Fruit fly (Drosophila melanogaster) whole organism, embryonic: ENCODE measurements around the gene Sodh2.
A peak's percentile ranks its signal among the peaks of the same experiment; 100 is the strongest.

Source experiments
- Abd-B ChIP-seq: fragments of 200-800 bp; sonication (Bioruptor generic); optimal IDR thresholded peaks from 2 replicates; lab custom pipeline; 2018; ENCODE audit warnings: missing biosample characterization, mild to moderate bottlenecking, missing genetic modification characterization, moderate library complexity
- Bdp1 ChIP-seq: fragments of 200-800 bp; sonication (Bioruptor generic); optimal IDR thresholded peaks from 3 replicates; lab custom pipeline; 2016; ENCODE audit warnings: missing biosample characterization, missing genetic modification characterization
- Blimp-1 ChIP-seq: fragments of 200-800 bp; sonication (Bioruptor generic); optimal IDR thresholded peaks from 3 replicates; lab custom pipeline; 2018; ENCODE audit warnings: missing biosample characterization, missing genetic modification characterization, mild to moderate bottlenecking, moderate library complexity, missing genetic modification reagents
- BtbVII ChIP-seq: fragments of 200-800 bp; sonication (Bioruptor generic); optimal IDR thresholded peaks from 3 replicates; lab custom pipeline; 2017; ENCODE audit warnings: missing biosample characterization, mild to moderate bottlenecking, missing genetic modification characterization
- CG10274 ChIP-seq: fragments of 200-800 bp; sonication (Bioruptor generic); optimal IDR thresholded peaks from 3 replicates; lab custom pipeline; 2017; ENCODE audit warnings: missing biosample characterization, mild to moderate bottlenecking, missing genetic modification characterization
- CG11247 ChIP-seq: fragments of 200-800 bp; sonication (Bioruptor generic); IDR thresholded peaks from 2 replicates; pipeline ENCODE4 v1.3.6; 2022; ENCODE audit warnings: missing biosample characterization, missing genetic modification characterization
- CG11695 ChIP-seq: fragments of 200-800 bp; sonication (Bioruptor generic); IDR thresholded peaks from 3 replicates; pipeline ENCODE4 v1.3.6; 2022; ENCODE audit warnings: missing biosample characterization, missing genetic modification characterization
- CG13624 ChIP-seq: fragments of 200-800 bp; sonication (Bioruptor generic); optimal IDR thresholded peaks from 2 replicates; lab custom pipeline; 2016; ENCODE audit warnings: missing biosample characterization, missing genetic modification characterization
- CG14860 ChIP-seq: fragments of 200-800 bp; sonication (Bioruptor generic); IDR thresholded peaks from 3 replicates; pipeline ENCODE4 v1.3.6; 2022; ENCODE audit warnings: missing biosample characterization, missing genetic modification characterization; ENCODE audit not compliant: partially characterized antibody
- CG18599 ChIP-seq: fragments of 200-800 bp; sonication (Bioruptor generic); optimal IDR thresholded peaks from 3 replicates; lab custom pipeline; 2017; ENCODE audit warnings: missing biosample characterization, missing genetic modification characterization, mild to moderate bottlenecking, moderate library complexity, missing genetic modification reagents
- CG2116 ChIP-seq: fragments of 200-800 bp; sonication (Bioruptor generic); optimal IDR thresholded peaks from 3 replicates; lab custom pipeline; 2018; ENCODE audit warnings: missing biosample characterization, mild to moderate bottlenecking, missing genetic modification characterization
- CG3838 ChIP-seq: fragments of 200-800 bp; sonication (Bioruptor generic); optimal IDR thresholded peaks from 3 replicates; lab custom pipeline; 2016; ENCODE audit warnings: missing biosample characterization, missing genetic modification characterization
- CG4820 ChIP-seq: fragments of 200-800 bp; sonication (Bioruptor generic); optimal IDR thresholded peaks from 3 replicates; lab custom pipeline; 2016; ENCODE audit warnings: missing biosample characterization, missing genetic modification characterization
- CG8290 ChIP-seq, 3 experiments: fragments of 200-800 bp; sonication (Bioruptor generic); optimal IDR thresholded peaks; 2 replicates each; lab custom pipeline; 2016 to 2019; ENCODE audit warnings: missing biosample characterization in 3 of 3, missing genetic modification characterization in 3 of 3, mild to moderate bottlenecking in 2 of 3, moderate library complexity in 1 of 3
- CG8944 ChIP-seq: fragments of 200-800 bp; sonication (Bioruptor generic); optimal IDR thresholded peaks from 3 replicates; lab custom pipeline; 2016; ENCODE audit warnings: missing biosample characterization, missing genetic modification characterization
- D19A ChIP-seq: fragments of 200-800 bp; optimal IDR thresholded peaks from 3 replicates; lab custom pipeline; 2019; ENCODE audit warnings: missing biosample characterization, mild to moderate bottlenecking, missing genetic modification characterization, moderate library complexity
- Hsf ChIP-seq: fragments of 200-800 bp; sonication (Bioruptor generic); optimal IDR thresholded peaks from 3 replicates; lab custom pipeline; 2016; ENCODE audit warnings: missing biosample characterization, missing genetic modification characterization
- Lpt ChIP-seq: fragments of >200 bp; optimal IDR thresholded peaks from 2 replicates; lab custom pipeline; 2018; ENCODE audit warnings: missing biosample characterization, missing genetic modification characterization
- Nf-YA ChIP-seq: fragments of 200-800 bp; sonication (Bioruptor generic); IDR thresholded peaks from 2 replicates; pipeline ENCODE4 v1.3.6; 2022; ENCODE audit warnings: missing biosample characterization, missing genetic modification characterization
- Optix ChIP-seq: fragments of 200-800 bp; sonication (Bioruptor generic); IDR thresholded peaks from 3 replicates; pipeline ENCODE4 v1.3.6; 2022; ENCODE audit warnings: missing biosample characterization, missing genetic modification characterization
- PHDP ChIP-seq: fragments of 200-800 bp; sonication (Bioruptor generic); optimal IDR thresholded peaks from 3 replicates; lab custom pipeline; 2018; ENCODE audit warnings: missing biosample characterization, mild to moderate bottlenecking, missing genetic modification characterization, moderate library complexity
- Ravus ChIP-seq: fragments of 200-800 bp; sonication (Bioruptor generic); IDR thresholded peaks from 2 replicates; pipeline ENCODE4 v1.3.6; 2022; ENCODE audit warnings: missing biosample characterization, missing genetic modification characterization
- Trl ChIP-seq, 3 experiments: fragments of >200 bp in 2 of 3; fragments of 200-800 bp in 1 of 3; sonication (Bioruptor generic) in 1 of 3; optimal IDR thresholded peaks; 2 replicates in 1 of 3; 3 replicates in 2 of 3; lab custom pipeline; 2016 to 2017; ENCODE audit warnings: missing biosample characterization in 1 of 3, missing genetic modification characterization in 1 of 3
- amos ChIP-seq: fragments of 200-800 bp; sonication (Bioruptor generic); IDR thresholded peaks from 2 replicates; pipeline ENCODE4 v1.3.6; 2022; ENCODE audit warnings: missing biosample characterization, missing genetic modification characterization; ENCODE audit not compliant: partially characterized antibody
- ash1 ChIP-seq: fragments of 200-800 bp; sonication (Bioruptor generic); optimal IDR thresholded peaks from 2 replicates; lab custom pipeline; 2018; ENCODE audit warnings: missing biosample characterization, mild to moderate bottlenecking, missing genetic modification characterization
- ato ChIP-seq: fragments of 200-800 bp; sonication (Bioruptor generic); IDR thresholded peaks from 2 replicates; pipeline ENCODE4 v1.3.6; 2022; ENCODE audit warnings: missing biosample characterization, missing genetic modification characterization; ENCODE audit not compliant: partially characterized antibody
- btn ChIP-seq: fragments of 200-800 bp; sonication (Bioruptor generic); optimal IDR thresholded peaks from 2 replicates; lab custom pipeline; 2016; ENCODE audit warnings: missing biosample characterization, missing genetic modification characterization
- cg ChIP-seq: fragments of 200-800 bp; sonication (Bioruptor generic); optimal IDR thresholded peaks from 3 replicates; lab custom pipeline; 2019; ENCODE audit warnings: missing biosample characterization, mild to moderate bottlenecking, missing genetic modification characterization, moderate library complexity
- crc ChIP-seq: fragments of 200-800 bp; sonication (Bioruptor generic); optimal IDR thresholded peaks from 2 replicates; lab custom pipeline; 2016; ENCODE audit warnings: missing biosample characterization, missing genetic modification characterization
- dpn ChIP-seq, 2 experiments: fragments of 200-800 bp; sonication (Bioruptor generic); optimal IDR thresholded peaks; 3 replicates each; lab custom pipeline; 2016; ENCODE audit warnings: missing biosample characterization in 2 of 2, missing genetic modification characterization in 2 of 2
- ems ChIP-seq: fragments of 200-800 bp; sonication (Bioruptor generic); optimal IDR thresholded peaks from 3 replicates; lab custom pipeline; 2016; ENCODE audit warnings: missing biosample characterization, missing genetic modification characterization
- gsb ChIP-seq: fragments of 200-800 bp; sonication (Bioruptor generic); IDR thresholded peaks from 2 replicates; pipeline ENCODE4 v1.3.6; 2022; ENCODE audit warnings: missing biosample characterization, missing genetic modification characterization
- hb ChIP-seq: fragments of 200-800 bp; sonication (Bioruptor generic); IDR thresholded peaks from 3 replicates; pipeline ENCODE4 v1.3.6; 2022; ENCODE audit warnings: missing biosample characterization, missing genetic modification characterization; ENCODE audit not compliant: partially characterized antibody
- luna ChIP-seq: fragments of 200-800 bp; sonication (Bioruptor generic); optimal IDR thresholded peaks from 2 replicates; lab custom pipeline; 2016; ENCODE audit warnings: missing biosample characterization, missing genetic modification characterization
- maf-S ChIP-seq: fragments of 200-800 bp; sonication (Bioruptor generic); optimal IDR thresholded peaks from 2 replicates; lab custom pipeline; 2016; ENCODE audit warnings: missing biosample characterization, missing genetic modification characterization
- nau ChIP-seq: fragments of 200-800 bp; sonication (Bioruptor generic); optimal IDR thresholded peaks from 3 replicates; lab custom pipeline; 2017; ENCODE audit warnings: missing biosample characterization, mild to moderate bottlenecking, missing genetic modification characterization, missing genetic modification reagents
- nmo ChIP-seq: fragments of 200-800 bp; sonication (Bioruptor generic); optimal IDR thresholded peaks from 2 replicates; lab custom pipeline; 2018; ENCODE audit warnings: missing biosample characterization, mild to moderate bottlenecking, missing genetic modification characterization, moderate library complexity
- otp ChIP-seq: fragments of 200-800 bp; sonication (Bioruptor generic); IDR thresholded peaks from 3 replicates; pipeline ENCODE4, ENCODE4 v1.3.6; 2022; ENCODE audit warnings: missing biosample characterization, missing genetic modification characterization
- pho ChIP-seq: fragments of 200-800 bp; sonication (Bioruptor generic); optimal IDR thresholded peaks from 2 replicates; lab custom pipeline; 2016; ENCODE audit warnings: missing biosample characterization, missing genetic modification characterization
- pita ChIP-seq: fragments of 200-800 bp; sonication (Bioruptor generic); optimal IDR thresholded peaks from 2 replicates; lab custom pipeline; 2017; ENCODE audit warnings: missing biosample characterization, mild to moderate bottlenecking, missing genetic modification characterization
- pnt ChIP-seq: fragments of 200-800 bp; sonication (Bioruptor generic); optimal IDR thresholded peaks from 3 replicates; lab custom pipeline; 2016; ENCODE audit warnings: missing biosample characterization, missing genetic modification characterization
- slbo ChIP-seq: fragments of 200-800 bp; sonication (Bioruptor generic); IDR thresholded peaks from 2 replicates; pipeline ENCODE4 v1.3.6; 2022; ENCODE audit warnings: missing biosample characterization, missing genetic modification characterization
- so ChIP-seq: fragments of 200-800 bp; sonication (Bioruptor generic); IDR thresholded peaks from 3 replicates; pipeline ENCODE4 v1.3.6; 2022; ENCODE audit warnings: missing biosample characterization, missing genetic modification characterization
- stwl ChIP-seq: fragments of 200-800 bp; sonication (Bioruptor generic); optimal IDR thresholded peaks from 3 replicates; lab custom pipeline; 2018; ENCODE audit warnings: missing biosample characterization, mild to moderate bottlenecking, missing genetic modification characterization, moderate library complexity
- tna ChIP-seq: fragments of 200-800 bp; sonication (Bioruptor generic); IDR thresholded peaks from 2 replicates; pipeline ENCODE4 v1.3.6; 2022; ENCODE audit warnings: missing biosample characterization, missing genetic modification characterization; ENCODE audit not compliant: partially characterized antibody
- twi ChIP-seq: fragments of 200-800 bp; optimal IDR thresholded peaks from 2 replicates; lab custom pipeline; 2019; ENCODE audit warnings: missing biosample characterization, mild to moderate bottlenecking, missing genetic modification characterization, moderate library complexity
- wdn ChIP-seq: fragments of 200-800 bp; sonication (Bioruptor generic); IDR thresholded peaks from 2 replicates; pipeline ENCODE4 v1.3.6; 2022; ENCODE audit warnings: missing biosample characterization, missing genetic modification characterization
- wek ChIP-seq: fragments of 200-800 bp; sonication (Bioruptor generic); optimal IDR thresholded peaks from 3 replicates; lab custom pipeline; 2018; ENCODE audit warnings: missing biosample characterization, mild to moderate bottlenecking, missing genetic modification characterization, moderate library complexity
- zfh2 ChIP-seq: fragments of 200-800 bp; sonication (Bioruptor generic); optimal IDR thresholded peaks from 2 replicates; lab custom pipeline; 2016; ENCODE audit warnings: missing biosample characterization, missing genetic modification characterization

The Sodh2 gene

DNA sequence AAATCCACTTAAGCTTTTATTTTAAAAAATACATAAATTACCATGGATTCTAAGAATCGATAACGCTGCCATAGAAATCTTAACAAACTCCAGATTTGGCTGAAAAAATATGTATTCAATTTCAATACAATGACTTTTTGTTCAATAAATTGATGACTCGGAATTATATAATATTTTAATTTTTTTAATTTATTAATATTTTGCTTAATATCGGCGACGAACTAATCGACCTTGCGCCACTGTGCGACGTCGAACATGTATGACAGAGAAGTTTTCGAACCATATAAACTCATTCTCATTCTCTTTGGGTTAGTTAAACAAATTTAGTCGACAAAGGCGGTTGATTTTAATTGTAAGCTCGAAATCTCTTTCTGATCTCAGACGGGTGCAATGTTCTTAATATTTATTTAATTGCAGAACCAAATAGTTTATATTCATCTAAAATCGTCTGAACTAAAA, 26.6 kb upstream of the Sodh2 start, which contains the start of gene CG42394 (continued):
- peak; percentile 12 for TF ChIP-seq wek (GFP tag; lab: Kevin White, UChicago)
- peak; percentile 78 for TF ChIP-seq CG3838 (GFP tag; lab: Kevin White, UChicago)
- TF ChIP-seq ash1 (GFP tag; lab: Kevin White, UChicago), result no peak
- TF ChIP-seq CG10274 (GFP tag; lab: Kevin White, UChicago), result peak; percentile 78
- TF ChIP-seq pita (GFP tag; lab: Kevin White, UChicago), result no peak
- TF ChIP-seq CG14860 (GFP tag; lab: Robert Waterston, UW), result peak; percentile 50; the same call in 1 of the 3 replicates
- TF ChIP-seq Hsf (GFP tag; lab: Kevin White, UChicago), result peak; percentile 84
- TF ChIP-seq otp, result peak; percentile 93
- peak; percentile 87 for TF ChIP-seq twi (tag; lab: Kevin White, UChicago)
- TF ChIP-seq pho (GFP tag; lab: Kevin White, UChicago), result peak; percentile 68
- peak; percentile 37 for TF ChIP-seq maf-S (GFP tag; lab: Kevin White, UChicago)
- no peak for TF ChIP-seq cg (GFP tag; lab: Kevin White, UChicago)
- TF ChIP-seq luna, result no peak
- peak; percentile 84 for TF ChIP-seq Ravus (GFP tag; lab: Robert Waterston, UW)
- peak; percentile 66 to 92 for TF ChIP-seq dpn (GFP tag; optimal IDR thresholded peaks at IDR 0.05; lab: Kevin White, UChicago)
- peak; percentile 16 for TF ChIP-seq CG8944 (GFP tag; lab: Kevin White, UChicago)
- TF ChIP-seq PHDP (tag; lab: Kevin White, UChicago), result peak; percentile 95
- TF ChIP-seq btn (GFP tag; lab: Kevin White, UChicago), result peak; percentile 8
- no peak for TF ChIP-seq nau (GFP tag; lab: Kevin White, UChicago)
- TF ChIP-seq CG13624 (GFP tag; lab: Kevin White, UChicago), result peak; percentile 62
- TF ChIP-seq tna (GFP tag; lab: Robert Waterston, UW), result no peak
- TF ChIP-seq CG4820 (GFP tag; lab: Kevin White, UChicago), result peak; percentile 93
- TF ChIP-seq BtbVII (GFP tag; lab: Kevin White, UChicago), result peak; percentile 97
- peak; percentile 95; the same call in 2 of the 3 replicates for TF ChIP-seq so
- TF ChIP-seq ems, result peak; percentile 89
- no peak for TF ChIP-seq Trl (optimal IDR thresholded peaks at IDR 0.05; lab: Kevin White, UChicago)
- peak; percentile 70 for TF ChIP-seq Trl (GFP tag; optimal IDR thresholded peaks at IDR 0.05; lab: Kevin White, UChicago)
- no peak for TF ChIP-seq Lpt (GFP tag; lab: Kevin White, UChicago)
- peak; percentile 90 for TF ChIP-seq CG11247 (GFP tag; lab: Robert Waterston, UW)
- TF ChIP-seq pnt (GFP tag; lab: Kevin White, UChicago), result peak; percentile 56
- peak; percentile 64 for TF ChIP-seq Bdp1 (GFP tag; lab: Kevin White, UChicago)
- TF ChIP-seq Blimp-1 (GFP tag; lab: Kevin White, UChicago), result peak; percentile 96
- TF ChIP-seq wdn, result peak; percentile 85
- TF ChIP-seq ato, result no peak
- peak; percentile 83 for TF ChIP-seq Optix
- peak; percentile 98 for TF ChIP-seq CG18599 (GFP tag; lab: Kevin White, UChicago)
- TF ChIP-seq crc (GFP tag; lab: Kevin White, UChicago), result peak; percentile 54
- peak; percentile 56 for TF ChIP-seq stwl (tag; lab: Kevin White, UChicago)
- no peak for TF ChIP-seq hb (GFP tag; lab: Robert Waterston, UW)
- peak; percentile 88 for TF ChIP-seq Abd-B
- TF ChIP-seq D19A (tag; lab: Kevin White, UChicago), result peak; percentile 96
- peak; percentile 17 for TF ChIP-seq zfh2 (GFP tag; lab: Kevin White, UChicago)
- TF ChIP-seq CG11695 (GFP tag; lab: Robert Waterston, UW), result peak; percentile 97
- peak; percentile 89 for TF ChIP-seq slbo (GFP tag; lab: Robert Waterston, UW)
- TF ChIP-seq amos (GFP tag; lab: Robert Waterston, UW), result peak; percentile 22; the same call in 1 of the 2 replicates
- peak; percentile 87 for TF ChIP-seq CG8290 (GFP tag; optimal IDR thresholded peaks at IDR 0.05; lab: Kevin White, UChicago)
- peak in 1 of 2 experiments; percentile 41 for TF ChIP-seq CG8290 (tag; optimal IDR thresholded peaks at IDR 0.05; lab: Kevin White, UChicago)
- TF ChIP-seq CG2116 (GFP tag; lab: Kevin White, UChicago), result peak; percentile 76
- peak; percentile 98 for TF ChIP-seq nmo (GFP tag; lab: Kevin White, UChicago)
- TF ChIP-seq Nf-YA, result peak; percentile 91
- TF ChIP-seq gsb (GFP tag; lab: Robert Waterston, UW), result peak; percentile 87
